Fruit fly (Drosophila melanogaster): ENCODE measurements around the gene Rcd-1.

Rcd-1 gene

dm6 chrX:19638328-19638940 lies at the start of gene Rcd-1:
Gene Rcd-1 (plus strand): TSS chrX:19638767.
- TF ChIP-seq N (GFP tag; optimal IDR thresholded peaks at IDR 0.05) = no peak
- no peak for TF ChIP-seq lola (GFP tag; optimal IDR thresholded peaks at IDR 0.05)
- no peak for TF ChIP-seq pan (optimal IDR thresholded peaks at IDR 0.05)
- TF ChIP-seq psq (GFP tag; optimal IDR thresholded peaks at IDR 0.05) = no peak
- no peak for TF ChIP-seq Hr83 (GFP tag; optimal IDR thresholded peaks at IDR 0.05; ENCODE audit: poor library complexity, severe bottlenecking)
- TF ChIP-seq Rel (GFP tag; optimal IDR thresholded peaks at IDR 0.05) = no peak
- no peak for TF ChIP-seq Rel (tag; optimal IDR thresholded peaks at IDR 0.05)
- no peak for TF ChIP-seq Vsx2 (GFP tag; optimal IDR thresholded peaks at IDR 0.05; ENCODE audit: partially characterized antibody)
- no peak for TF ChIP-seq ey (GFP tag; optimal IDR thresholded peaks at IDR 0.05)
- TF ChIP-seq brk (GFP tag; optimal IDR thresholded peaks at IDR 0.05) = no peak
- TF ChIP-seq Jra (GFP tag; optimal IDR thresholded peaks at IDR 0.05) = no peak
- no peak for TF ChIP-seq rgr (GFP tag; optimal IDR thresholded peaks at IDR 0.05)
- TF ChIP-seq fru (GFP tag; optimal IDR thresholded peaks at IDR 0.05) = no peak
- no peak for TF ChIP-seq CrebA (GFP tag; optimal IDR thresholded peaks at IDR 0.05; ENCODE audit: borderline replicate concordance)

dm6 chrX:19590070-19590469 lies 48.5 kb upstream of the Rcd-1 start, which contains the start of gene CG14219:
Gene CG14219 (minus strand): TSS chrX:19590170.
- TF ChIP-seq rgr (GFP tag; optimal IDR thresholded peaks at IDR 0.05) (no peak), N (GFP tag; optimal IDR thresholded peaks at IDR 0.05) (no peak), Myc (optimal IDR thresholded peaks at IDR 0.05) (no peak), tai (GFP tag; optimal IDR thresholded peaks at IDR 0.05) (no peak), pan (optimal IDR thresholded peaks at IDR 0.05) (no peak), Jra (GFP tag; optimal IDR thresholded peaks at IDR 0.05) (no peak), Hr78 (GFP tag; optimal IDR thresholded peaks at IDR 0.05) (no peak), CG9705 (GFP tag; optimal IDR thresholded peaks at IDR 0.05) (no peak)

- no peak for TF ChIP-seq sage (GFP tag; optimal IDR thresholded peaks at IDR 0.05)
- no peak for TF ChIP-seq N (GFP tag; optimal IDR thresholded peaks at IDR 0.05)
- no peak for TF ChIP-seq rgr (GFP tag; optimal IDR thresholded peaks at IDR 0.05)
- no peak for TF ChIP-seq lola (GFP tag; optimal IDR thresholded peaks at IDR 0.05)
- no peak for TF ChIP-seq Mio (GFP tag; optimal IDR thresholded peaks at IDR 0.05)
- no peak for TF ChIP-seq OdsH (GFP tag; optimal IDR thresholded peaks at IDR 0.05)
- TF ChIP-seq dsf (GFP tag; optimal IDR thresholded peaks at IDR 0.05; ENCODE audit: borderline replicate concordance) = no peak
- no peak for TF ChIP-seq Dif (GFP tag; optimal IDR thresholded peaks at IDR 0.05; ENCODE audit: partially characterized antibody)
- no peak for TF ChIP-seq Sp1 (GFP tag; optimal IDR thresholded peaks at IDR 0.05)
- no peak for TF ChIP-seq CG9705 (GFP tag; optimal IDR thresholded peaks at IDR 0.05)
- no peak for TF ChIP-seq fru (GFP tag; optimal IDR thresholded peaks at IDR 0.05)
- TF ChIP-seq pan (optimal IDR thresholded peaks at IDR 0.05) = no peak
These were observed 48.0 kb upstream of the Rcd-1 start for dm6 chrX:19590579-19590978.

dm6 chrX:19592309-19592708 lies 46.3 kb upstream of the Rcd-1 start, which contains the start of gene CG14205:
Gene CG14205 (plus strand): TSS chrX:19592609.
- TF ChIP-seq jim (GFP tag; optimal IDR thresholded peaks at IDR 0.05) (no peak), brk (GFP tag; optimal IDR thresholded peaks at IDR 0.05) (no peak), CrebA (GFP tag; optimal IDR thresholded peaks at IDR 0.05; ENCODE audit: borderline replicate concordance) (no peak), dl (GFP tag; optimal IDR thresholded peaks at IDR 0.05; ENCODE audit: insufficient read depth in 1 of 2, partially characterized antibody in 2 of 2) (no peak), Vsx2 (GFP tag; optimal IDR thresholded peaks at IDR 0.05; ENCODE audit: partially characterized antibody) (no peak), dmrt93B (GFP tag; optimal IDR thresholded peaks at IDR 0.05) (no peak), Myc (optimal IDR thresholded peaks at IDR 0.05) (no peak), Hr78 (GFP tag; optimal IDR thresholded peaks at IDR 0.05) (no peak), Hr83 (GFP tag; optimal IDR thresholded peaks at IDR 0.05; ENCODE audit: poor library complexity, severe bottlenecking) (no peak), foxo (GFP tag; optimal IDR thresholded peaks at IDR 0.05) (no peak), psq (GFP tag; optimal IDR thresholded peaks at IDR 0.05) (no peak), rgr (GFP tag; optimal IDR thresholded peaks at IDR 0.05) (no peak), tai (GFP tag; optimal IDR thresholded peaks at IDR 0.05) (no peak), br (GFP tag; optimal IDR thresholded peaks at IDR 0.05) (no peak), Jra (GFP tag; optimal IDR thresholded peaks at IDR 0.05) (no peak), N (GFP tag; optimal IDR thresholded peaks at IDR 0.05) (no peak)

- TF ChIP-seq Myc (optimal IDR thresholded peaks at IDR 0.05) = no peak
- no peak for TF ChIP-seq GATAd (GFP tag; optimal IDR thresholded peaks at IDR 0.05)
- no peak for TF ChIP-seq Hnf4 (GFP tag; optimal IDR thresholded peaks at IDR 0.05)
- no peak for TF ChIP-seq brk (GFP tag; optimal IDR thresholded peaks at IDR 0.05)
- no peak for TF ChIP-seq Hr83 (GFP tag; optimal IDR thresholded peaks at IDR 0.05; ENCODE audit: poor library complexity, severe bottlenecking)
- TF ChIP-seq N (GFP tag; optimal IDR thresholded peaks at IDR 0.05) = no peak
- TF ChIP-seq dsf (GFP tag; optimal IDR thresholded peaks at IDR 0.05; ENCODE audit: borderline replicate concordance) = no peak
These were observed 42.7 kb upstream of the Rcd-1 start for dm6 chrX:19595862-19596261.

All from whole organism, wandering third instar larva.